Worm (Caenorhabditis elegans) whole organism, early embryonic: ENCODE measurements around the gene gst-3.

Experiments used
- B0310.2 ChIP-seq: sonication (generic microtip); optimal IDR thresholded peaks from 2 replicates; lab custom pipeline; 2016; ENCODE audit warnings: mild to moderate bottlenecking, missing genetic modification characterization, missing compliant biosample characterization
- F13C5.2 ChIP-seq: sonication (generic microtip); optimal IDR thresholded peaks from 2 replicates; lab custom pipeline; 2017; ENCODE audit warnings: mild to moderate bottlenecking, missing genetic modification characterization, inconsistent platforms, missing compliant biosample characterization
- aly-1 ChIP-seq: sonication (generic microtip); optimal IDR thresholded peaks from 2 replicates; lab custom pipeline; 2016; ENCODE audit warnings: missing genetic modification characterization, missing compliant biosample characterization
- ama-1 ChIP-seq: fragments of 150-350 bp; optimal IDR thresholded peaks from 2 replicates; lab custom pipeline; 2014
- ceh-13 ChIP-seq: fragments of 200-800 bp; sonication (Bioruptor generic); optimal IDR thresholded peaks from 2 replicates; lab custom pipeline; 2018; ENCODE audit warnings: mild to moderate bottlenecking, missing genetic modification characterization, missing compliant biosample characterization
- ceh-36 ChIP-seq: sonication (generic microtip); optimal IDR thresholded peaks from 2 replicates; lab custom pipeline; 2016; ENCODE audit warnings: missing genetic modification characterization, inconsistent platforms, missing compliant biosample characterization
- ets-7 ChIP-seq: sonication (generic microtip); optimal IDR thresholded peaks from 2 replicates; lab custom pipeline; 2016; ENCODE audit warnings: missing genotype, missing genetic modification characterization, missing compliant biosample characterization
- flt-1 ChIP-seq: fragments of 200-800 bp; sonication (Bioruptor generic); IDR thresholded peaks from 2 replicates; pipeline ENCODE4 v1.3.6; 2022; ENCODE audit warnings: missing genetic modification characterization, missing compliant biosample characterization
- hmbx-1 ChIP-seq: sonication (generic microtip); optimal IDR thresholded peaks from 2 replicates; lab custom pipeline; 2016; ENCODE audit warnings: mild to moderate bottlenecking, missing genetic modification characterization, missing compliant biosample characterization
- hmg-4 ChIP-seq: fragments of 200-800 bp; sonication (Bioruptor generic); optimal IDR thresholded peaks from 2 replicates; lab custom pipeline; 2018; ENCODE audit warnings: mild to moderate bottlenecking, missing genetic modification characterization, missing compliant biosample characterization
- hnd-1 ChIP-seq: sonication (generic microtip); optimal IDR thresholded peaks from 2 replicates; lab custom pipeline; 2016; ENCODE audit warnings: missing genetic modification characterization, missing compliant biosample characterization
- pes-1 ChIP-seq: fragments of 200-800 bp; sonication (Bioruptor generic); IDR thresholded peaks from 2 replicates; pipeline ENCODE4 v1.3.6; 2022; ENCODE audit warnings: missing genetic modification reagents, missing genetic modification characterization, missing compliant biosample characterization
- scrt-1 ChIP-seq: fragments of 200-800 bp; sonication (Bioruptor generic); IDR thresholded peaks from 2 replicates; pipeline ENCODE4 v1.3.6; 2022; ENCODE audit warnings: missing genetic modification characterization, missing compliant biosample characterization
- sea-1 ChIP-seq: fragments of 200-800 bp; sonication (Bioruptor generic); conservative IDR thresholded peaks from 2 replicates; pipeline ENCODE4 v1.3.6; 2022; ENCODE audit warnings: missing genetic modification characterization, missing compliant biosample characterization
- tbx-11 ChIP-seq: fragments of 200-800 bp; sonication (Bioruptor generic); IDR thresholded peaks from 2 replicates; pipeline ENCODE4 v1.3.6; 2022; ENCODE audit warnings: missing genetic modification characterization, missing compliant biosample characterization
- tbx-37 ChIP-seq: fragments of 200-800 bp; sonication (Bioruptor generic); conservative IDR thresholded peaks from 2 replicates; pipeline ENCODE4 v1.3.6; 2022; ENCODE audit warnings: missing genetic modification reagents, missing genetic modification characterization, missing compliant biosample characterization
- tra-4 ChIP-seq: sonication (generic microtip); optimal IDR thresholded peaks from 2 replicates; lab custom pipeline; 2017; ENCODE audit warnings: missing genetic modification characterization, missing compliant biosample characterization

gst-3 gene

DNA sequence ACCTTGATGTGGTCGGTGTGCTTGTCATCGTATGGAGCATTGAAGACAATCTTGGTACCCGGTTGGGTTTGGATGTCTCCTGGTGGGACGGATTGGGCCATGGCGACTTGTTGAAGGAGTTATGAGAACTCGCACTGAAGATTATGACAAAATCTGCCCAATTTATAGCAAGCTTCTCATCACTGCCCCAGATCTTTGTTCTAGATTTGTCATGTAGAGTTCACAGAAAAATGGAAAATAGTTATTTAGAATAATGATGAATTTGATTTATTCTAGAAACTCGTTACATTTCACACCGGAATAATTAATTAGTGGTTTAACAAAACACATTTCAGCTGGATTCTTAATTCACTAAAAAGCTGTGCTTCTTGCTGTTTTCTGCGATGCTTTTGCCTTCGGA lies 3.6 kb upstream of the gst-3 start, which contains the start of gene msp-38:
msp-38 (minus strand) TSS at position 101 of the 400 bp plus-strand sequence.
- TF ChIP-seq ets-7 (no peak), hmg-4 (GFP tag; lab: Kevin White, UChicago) (no peak), ceh-13 (GFP tag; lab: Kevin White, UChicago) (no peak), F13C5.2 (tag; lab: Kevin White, UChicago) (no peak), tra-4 (tag; lab: Kevin White, UChicago) (no peak), tbx-37 (GFP tag; lab: Robert Waterston, UW) (no peak), hmbx-1 (no peak), ceh-36 (tag; lab: Kevin White, UChicago) (no peak)

DNA sequence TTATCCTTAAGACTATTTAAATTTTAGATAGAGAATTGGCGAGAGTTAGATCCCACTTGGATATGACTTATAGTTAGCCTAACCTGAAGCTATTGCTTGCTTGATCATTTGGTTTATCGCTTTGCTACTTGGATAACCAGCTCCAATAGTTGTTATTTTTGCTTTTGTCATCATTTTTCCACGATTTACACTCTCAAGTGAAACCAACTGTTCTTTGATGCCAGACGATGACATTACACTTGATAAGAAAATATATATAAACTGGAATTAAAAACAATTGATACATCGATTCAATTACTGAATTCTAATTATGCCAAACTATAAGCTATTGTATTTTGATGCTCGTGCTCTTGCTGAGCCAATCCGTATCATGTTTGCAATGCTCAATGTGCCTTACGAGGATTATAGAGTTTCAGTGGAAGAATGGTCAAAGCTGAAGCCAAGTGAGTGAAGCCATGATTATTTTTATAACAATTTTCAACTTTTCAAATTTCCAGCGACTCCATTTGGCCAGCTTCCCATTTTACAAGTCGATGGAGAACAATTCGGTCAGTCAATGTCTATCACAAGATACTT lies 2.0 kb upstream of the gst-3 start, which contains the start of the genes gst-2, gst-4 and dhs-12:
gst-2 (minus strand) TSS at position 132 of the 576 bp plus-strand sequence.
gst-4 (plus strand) TSS at position 296 of the 576 bp plus-strand sequence.
dhs-12 (plus strand) TSS at position 526 of the 576 bp plus-strand sequence.
- TF ChIP-seq sea-1 (GFP tag; lab: Robert Waterston, UW) (no peak), B0310.2 (tag; lab: Kevin White, UChicago) (no peak), ceh-36 (tag; lab: Kevin White, UChicago) (no peak), hnd-1 (tag; lab: Kevin White, UChicago) (no peak), pes-1 (GFP tag; lab: Robert Waterston, UW) (no peak), F13C5.2 (tag; lab: Kevin White, UChicago) (no peak), aly-1 (tag; lab: Kevin White, UChicago) (no peak), tra-4 (tag; lab: Kevin White, UChicago) (no peak), tbx-11 (GFP tag; lab: Robert Waterston, UW) (no peak)

DNA sequence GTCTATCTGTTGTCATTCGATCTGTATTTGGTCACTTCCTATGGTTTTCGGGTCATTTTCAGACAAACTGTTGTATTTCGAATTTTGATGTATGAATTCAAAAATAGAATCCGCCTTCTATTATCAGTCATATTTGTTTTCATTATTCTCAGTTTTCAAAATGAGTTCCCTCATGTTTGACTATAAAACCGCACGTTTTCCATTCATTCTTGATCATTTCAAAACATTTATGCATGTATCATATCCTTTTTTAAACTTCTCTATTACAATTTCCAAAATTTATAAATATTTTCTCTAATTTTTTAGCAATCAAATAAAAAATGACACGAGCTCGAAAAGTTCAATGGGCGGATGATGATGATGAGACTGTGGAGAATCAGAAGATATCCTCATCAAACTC lies 2.2 kb downstream of the gst-3 start, which contains the start of gene K08F4.12:
K08F4.12 (plus strand) TSS at position 301 of the 400 bp plus-strand sequence.
- TF ChIP-seq ceh-36 (tag; lab: Kevin White, UChicago) (no peak), scrt-1 (no peak), flt-1 (GFP tag; lab: Robert Waterston, UW) (no peak), tbx-37 (GFP tag; lab: Robert Waterston, UW) (no peak), hmg-4 (GFP tag; lab: Kevin White, UChicago) (no peak), hnd-1 (tag; lab: Kevin White, UChicago) (no peak), sea-1 (GFP tag; lab: Robert Waterston, UW) (no peak), F13C5.2 (tag; lab: Kevin White, UChicago) (no peak), hmbx-1 (no peak), B0310.2 (tag; lab: Kevin White, UChicago) (no peak), ceh-13 (GFP tag; lab: Kevin White, UChicago) (no peak), ama-1 (lab: Kevin White, UChicago) (no peak), ets-7 (no peak), tbx-11 (GFP tag; lab: Robert Waterston, UW) (no peak), pes-1 (GFP tag; lab: Robert Waterston, UW) (no peak), tra-4 (tag; lab: Kevin White, UChicago) (no peak), aly-1 (tag; lab: Kevin White, UChicago) (no peak)

DNA sequence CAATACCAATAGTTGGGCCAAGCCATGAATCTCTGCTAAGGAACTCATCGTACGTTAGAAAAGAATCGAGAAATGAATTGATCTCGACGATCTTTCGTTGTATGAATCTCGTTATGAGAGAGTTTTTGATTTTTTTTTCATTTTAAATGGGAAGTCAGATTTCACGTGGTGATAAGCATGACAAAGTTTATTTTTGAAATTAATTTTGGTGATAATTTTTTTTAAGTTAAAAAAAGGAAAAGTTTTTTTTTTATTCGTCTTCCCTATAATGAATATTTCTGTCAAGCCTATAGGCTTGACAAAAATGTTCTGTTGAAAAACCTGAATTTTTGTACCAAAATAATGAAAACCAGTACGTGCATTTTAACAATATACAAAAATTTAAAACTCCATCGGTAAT lies 4.2 kb downstream of the gst-3 start, which contains the start of gene K08F4.5:
K08F4.5 (minus strand) TSS at position 101 of the 400 bp plus-strand sequence.
- TF ChIP-seq hmg-4 (GFP tag; lab: Kevin White, UChicago): no peak
- TF ChIP-seq aly-1 (tag; lab: Kevin White, UChicago): no peak
- TF ChIP-seq hmbx-1: no peak
- TF ChIP-seq ceh-36 (tag; lab: Kevin White, UChicago): no peak
- no peak for TF ChIP-seq sea-1 (GFP tag; lab: Robert Waterston, UW)
- TF ChIP-seq scrt-1: no peak

DNA sequence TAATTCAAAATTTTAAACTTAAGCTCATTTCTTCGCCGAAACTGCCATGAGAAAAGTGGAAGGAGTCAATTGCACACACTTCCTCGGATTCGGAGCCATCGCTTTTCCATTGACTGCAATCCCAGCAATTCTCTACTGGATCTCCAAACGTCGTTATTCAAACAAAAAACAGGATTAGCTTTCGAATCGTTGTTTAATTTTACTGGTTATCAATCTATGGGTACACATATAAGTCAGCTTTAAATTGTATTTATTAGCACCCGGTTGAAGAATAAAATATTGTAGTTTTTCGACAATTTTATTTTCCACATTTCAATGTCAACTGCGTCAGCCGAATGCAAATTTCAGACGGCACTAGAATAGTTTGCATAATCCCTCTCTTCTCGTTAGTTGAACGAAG lies 10.1 kb downstream of the gst-3 start, which contains the start of gene glt-3:
glt-3 (plus strand) TSS at position 301 of the 400 bp plus-strand sequence.
- TF ChIP-seq tra-4 (tag; lab: Kevin White, UChicago): no peak
- no peak for TF ChIP-seq ets-7
- TF ChIP-seq ceh-36 (tag; lab: Kevin White, UChicago): no peak
- TF ChIP-seq scrt-1: no peak
- TF ChIP-seq aly-1 (tag; lab: Kevin White, UChicago): no peak
- TF ChIP-seq pes-1 (GFP tag; lab: Robert Waterston, UW): no peak
- no peak for TF ChIP-seq hnd-1 (tag; lab: Kevin White, UChicago)
- TF ChIP-seq tbx-37 (GFP tag; lab: Robert Waterston, UW): no peak
- no peak for TF ChIP-seq F13C5.2 (tag; lab: Kevin White, UChicago)
- TF ChIP-seq hmbx-1: no peak
- no peak for TF ChIP-seq B0310.2 (tag; lab: Kevin White, UChicago)

DNA sequence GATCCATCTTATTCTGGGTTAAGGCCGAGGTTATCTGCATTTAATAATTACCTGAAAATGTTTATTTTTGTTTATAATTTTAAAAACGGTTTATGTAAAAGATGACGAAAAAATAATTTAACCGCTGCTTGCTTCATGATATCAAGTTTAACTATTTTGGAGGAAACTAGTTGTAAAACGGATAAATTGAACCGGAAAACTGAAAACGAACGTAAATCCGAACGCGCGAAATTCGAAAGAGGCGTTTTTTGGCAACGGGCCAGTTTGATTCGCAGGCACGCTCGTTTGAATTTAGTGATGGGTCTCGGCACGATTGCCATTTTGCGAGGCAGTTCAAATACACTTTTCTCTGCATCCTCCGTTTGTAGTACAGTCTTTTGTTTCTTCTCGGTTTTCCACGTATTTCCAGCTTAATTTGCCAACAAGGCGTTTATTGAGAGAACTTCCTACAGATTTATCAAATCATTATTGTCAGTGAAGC lies 11.1 kb downstream of the gst-3 start, which contains the start of the genes gtbp-1 and K08F4.3:
gtbp-1 (minus strand) TSS at position 51 of the 481 bp plus-strand sequence.
K08F4.3 (plus strand) TSS at position 352 of the 481 bp plus-strand sequence.
- TF ChIP-seq tra-4 (tag; lab: Kevin White, UChicago) (no peak), ceh-36 (tag; lab: Kevin White, UChicago) (no peak)

DNA sequence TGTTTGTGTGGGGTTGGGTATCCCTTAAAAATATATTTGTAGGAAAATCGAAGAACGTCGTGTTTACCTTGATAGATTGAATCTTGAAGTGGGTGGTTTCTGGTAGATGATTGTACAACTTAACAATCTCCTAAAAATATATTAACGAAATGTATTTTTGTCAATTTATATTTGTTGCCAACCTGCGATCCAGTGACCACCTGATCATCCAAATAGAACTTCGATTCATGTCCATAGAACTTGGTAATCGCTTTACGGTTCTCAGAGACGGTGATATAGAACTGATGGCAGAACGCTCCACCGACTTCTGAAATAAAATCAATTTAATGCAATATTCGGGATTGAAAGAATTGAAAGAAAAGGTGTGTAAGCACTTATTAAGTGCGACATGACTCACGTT lies 11.6 kb downstream of the gst-3 start:
- TF ChIP-seq tbx-37 (GFP tag; lab: Robert Waterston, UW) (no peak), tra-4 (tag; lab: Kevin White, UChicago) (no peak), sea-1 (GFP tag; lab: Robert Waterston, UW) (no peak), ets-7 (no peak), ceh-13 (GFP tag; lab: Kevin White, UChicago) (no peak), ceh-36 (tag; lab: Kevin White, UChicago) (no peak), aly-1 (tag; lab: Kevin White, UChicago) (no peak)
